Worm (Caenorhabditis elegans): Measurements from ENCODE around the gene irld-21.

DNA sequence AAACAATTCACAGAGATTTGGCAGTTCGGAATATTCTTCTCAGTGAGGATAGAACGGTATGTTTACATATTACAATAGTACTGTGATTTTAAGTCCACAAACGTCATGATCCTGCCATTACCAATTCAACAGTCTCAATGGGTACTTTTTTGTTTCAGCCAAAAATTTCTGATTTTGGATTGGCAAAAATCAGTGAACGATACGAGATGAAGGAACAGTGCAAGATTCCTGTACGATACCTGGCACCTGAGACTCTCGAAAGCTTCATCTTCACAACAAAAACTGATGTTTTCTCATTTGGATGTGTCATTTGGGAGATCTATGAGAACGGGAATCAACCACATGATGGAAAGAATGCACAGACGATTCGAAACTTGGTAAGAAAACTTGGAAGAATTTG lies 44.1 kb downstream of the irld-21 start:
- TF ChIP-seq lin-13 (GFP tag; optimal IDR thresholded peaks at IDR 0.05) (no peak), fkh-10 (GFP tag; optimal IDR thresholded peaks at IDR 0.05) (no peak), pqm-1 (tag; optimal IDR thresholded peaks at IDR 0.05) (no peak), nhr-12 (tag; optimal IDR thresholded peaks at IDR 0.05) (no peak), skn-1 (tag; optimal IDR thresholded peaks at IDR 0.05) (no peak), ztf-4 (tag; optimal IDR thresholded peaks at IDR 0.05) (no peak), nhr-11 (tag; optimal IDR thresholded peaks at IDR 0.05) (no peak), blmp-1 (tag; optimal IDR thresholded peaks at IDR 0.05) (no peak), nhr-84 (tag; optimal IDR thresholded peaks at IDR 0.05) (no peak), lsy-2 (tag; optimal IDR thresholded peaks at IDR 0.05) (no peak), elt-3 (tag; optimal IDR thresholded peaks at IDR 0.05) (no peak), pag-3 (tag; optimal IDR thresholded peaks at IDR 0.05; ENCODE audit: borderline replicate concordance, insufficient read depth) (no peak), unc-62 (GFP tag; optimal IDR thresholded peaks at IDR 0.05) (no peak)

Data from whole organism, L1 larva.